Worm (Caenorhabditis elegans) whole organism, L1 larva: ENCODE data around the gene flp-28.

Experiments used
- C34B4.2 ChIP-seq: sonication (generic microtip); optimal IDR thresholded peaks from 2 replicates; lab custom pipeline; 2017; ENCODE audit warnings: mild to moderate bottlenecking, missing genetic modification characterization, missing compliant biosample characterization
- alr-1 ChIP-seq: fragments of 200-800 bp; sonication (Bioruptor generic); optimal IDR thresholded peaks from 2 replicates; lab custom pipeline; 2018; ENCODE audit warnings: borderline replicate concordance, mild to moderate bottlenecking, missing genetic modification characterization, missing compliant biosample characterization
- aly-2 ChIP-seq: fragments of 150-350 bp; optimal IDR thresholded peaks from 2 replicates; lab custom pipeline; 2014; ENCODE audit warnings: missing biosample characterization, missing genetic modification characterization
- blmp-1 ChIP-seq: fragments of 150-350 bp; optimal IDR thresholded peaks from 2 replicates; lab custom pipeline; 2014; ENCODE audit warnings: missing biosample characterization, missing genetic modification characterization
- ceh-8 ChIP-seq: fragments of 200-800 bp; sonication (Bioruptor generic); optimal IDR thresholded peaks from 2 replicates; lab custom pipeline; 2018; ENCODE audit warnings: mild to moderate bottlenecking, missing genetic modification characterization, moderate library complexity, missing compliant biosample characterization
- ceh-88 ChIP-seq: fragments of 200-800 bp; sonication (Bioruptor generic); IDR thresholded peaks from 2 replicates; pipeline ENCODE4 v1.3.6; 2022; ENCODE audit warnings: missing genetic modification characterization, missing compliant biosample characterization
- ces-1 ChIP-seq: fragments of 150-350 bp; optimal IDR thresholded peaks from 2 replicates; lab custom pipeline; 2014; ENCODE audit warnings: missing biosample characterization, missing genetic modification reagents, missing genetic modification characterization
- dpl-1 ChIP-seq, 3 experiments: fragments of 150-350 bp in 2 of 3; sonication (generic microtip) in 1 of 3; optimal IDR thresholded peaks; 2 replicates each; lab custom pipeline; 2014 to 2017; ENCODE audit warnings: missing biosample characterization in 3 of 3, missing genetic modification characterization in 3 of 3, missing genetic modification reagents in 3 of 3
- efl-1 ChIP-seq, 4 experiments: fragments of 150-350 bp; optimal IDR thresholded peaks in 3 of 4; peaks in 1 of 4; 1 replicate in 1 of 4; 2 replicates in 3 of 4; lab custom pipeline; 2014; ENCODE audit warnings: missing biosample characterization in 2 of 4, missing genetic modification characterization in 2 of 4, missing genetic modification reagents in 2 of 4
- elt-2 ChIP-seq: sonication (generic microtip); optimal IDR thresholded peaks from 2 replicates; lab custom pipeline; 2016; ENCODE audit warnings: missing genetic modification characterization, mild to moderate bottlenecking, inconsistent platforms, missing compliant biosample characterization, missing genetic modification reagents
- ets-5 ChIP-seq: fragments of 200-800 bp; sonication (Bioruptor generic); IDR thresholded peaks from 2 replicates; pipeline ENCODE4 v1.3.6; 2022; ENCODE audit warnings: missing genetic modification characterization, missing compliant biosample characterization
- fkh-4 ChIP-seq: sonication (generic microtip); optimal IDR thresholded peaks from 2 replicates; lab custom pipeline; 2016; ENCODE audit warnings: missing compliant biosample characterization, missing genetic modification characterization, borderline replicate concordance
- fos-1 ChIP-seq: fragments of 150-350 bp; optimal IDR thresholded peaks from 2 replicates; lab custom pipeline; 2014; ENCODE audit warnings: missing biosample characterization, missing genetic modification characterization
- hlh-4 ChIP-seq: sonication (generic microtip); optimal IDR thresholded peaks from 2 replicates; lab custom pipeline; 2016; ENCODE audit warnings: mild to moderate bottlenecking, missing genetic modification characterization, missing compliant biosample characterization
- irx-1 ChIP-seq: sonication (generic microtip); optimal IDR thresholded peaks from 2 replicates; lab custom pipeline; 2016; ENCODE audit warnings: missing genetic modification characterization, missing compliant biosample characterization
- isw-1 ChIP-seq: fragments of 200-800 bp; sonication (Bioruptor generic); IDR thresholded peaks from 2 replicates; pipeline ENCODE4 v1.3.6; 2022; ENCODE audit warnings: missing genetic modification characterization, missing compliant biosample characterization
- jun-1 ChIP-seq: fragments of 150-350 bp; optimal IDR thresholded peaks from 2 replicates; lab custom pipeline; 2014; ENCODE audit warnings: missing biosample characterization, missing genetic modification reagents, missing genetic modification characterization
- lin-14 ChIP-seq: fragments of 200-800 bp; sonication (Bioruptor generic); optimal IDR thresholded peaks from 2 replicates; lab custom pipeline; 2018; ENCODE audit warnings: mild to moderate bottlenecking, missing genetic modification characterization, moderate library complexity, missing compliant biosample characterization
- lin-15B ChIP-seq: fragments of 150-350 bp; sonication (generic microtip); optimal IDR thresholded peaks from 3 replicates; lab custom pipeline; 2014; ENCODE audit warnings: missing biosample characterization, missing genetic modification characterization
- mep-1 ChIP-seq: fragments of 150-350 bp; optimal IDR thresholded peaks from 2 replicates; lab custom pipeline; 2014; ENCODE audit warnings: missing biosample characterization, missing genetic modification characterization
- nhr-11 ChIP-seq: fragments of 150-350 bp; optimal IDR thresholded peaks from 2 replicates; lab custom pipeline; 2014; ENCODE audit warnings: missing biosample characterization, missing genetic modification characterization
- nhr-237 ChIP-seq: fragments of 150-350 bp; optimal IDR thresholded peaks from 2 replicates; lab custom pipeline; 2014; ENCODE audit warnings: missing biosample characterization, missing genetic modification characterization
- nhr-28 ChIP-seq: fragments of 150-350 bp; optimal IDR thresholded peaks from 2 replicates; lab custom pipeline; 2014; ENCODE audit warnings: missing biosample characterization, missing genetic modification characterization
- nhr-76 ChIP-seq: sonication (generic microtip); optimal IDR thresholded peaks from 2 replicates; lab custom pipeline; 2017; ENCODE audit warnings: missing biosample characterization, missing genetic modification characterization
- nhr-77 ChIP-seq: fragments of 150-350 bp; optimal IDR thresholded peaks from 2 replicates; lab custom pipeline; 2014; ENCODE audit warnings: missing biosample characterization, missing genetic modification characterization
- nhr-85 ChIP-seq: sonication (generic microtip); peaks from one replicate; lab custom pipeline; 2016; ENCODE audit warnings: missing genetic modification characterization, inconsistent platforms, missing compliant biosample characterization
- pax-3 ChIP-seq: fragments of 200-800 bp; sonication (Bioruptor generic); optimal IDR thresholded peaks from 2 replicates; lab custom pipeline; 2018; ENCODE audit warnings: mild to moderate bottlenecking, missing genetic modification characterization, moderate library complexity, missing compliant biosample characterization
- rnt-1 ChIP-seq: sonication (generic microtip); optimal IDR thresholded peaks from 2 replicates; lab custom pipeline; 2016; ENCODE audit warnings: mild to moderate bottlenecking, missing genetic modification characterization, moderate library complexity, missing compliant biosample characterization
- snpc-4 ChIP-seq: fragments of 150-350 bp; optimal IDR thresholded peaks from 2 replicates; lab custom pipeline; 2014; ENCODE audit warnings: missing biosample characterization, missing genetic modification characterization
- snu-23 ChIP-seq: sonication (generic microtip); optimal IDR thresholded peaks from 2 replicates; lab custom pipeline; 2016; ENCODE audit warnings: missing genetic modification characterization, missing compliant biosample characterization
- sptf-1 ChIP-seq: fragments of 150-350 bp; optimal IDR thresholded peaks from 2 replicates; lab custom pipeline; 2014; ENCODE audit warnings: missing biosample characterization, missing genetic modification characterization
- sup-37 ChIP-seq: fragments of 200-800 bp; sonication (Bioruptor generic); optimal IDR thresholded peaks from 2 replicates; lab custom pipeline; 2018; ENCODE audit warnings: mild to moderate bottlenecking, missing genetic modification characterization, missing compliant biosample characterization
- swsn-7 ChIP-seq: sonication (generic microtip); optimal IDR thresholded peaks from 2 replicates; lab custom pipeline; 2016; ENCODE audit warnings: missing genetic modification characterization, missing compliant biosample characterization
- tbx-2 ChIP-seq: sonication (generic microtip); optimal IDR thresholded peaks from 2 replicates; lab custom pipeline; 2016; ENCODE audit warnings: missing genetic modification characterization, missing compliant biosample characterization
- unc-130 ChIP-seq: fragments of 150-350 bp; optimal IDR thresholded peaks from 2 replicates; lab custom pipeline; 2017; ENCODE audit warnings: missing biosample characterization, missing genetic modification characterization, inconsistent platforms
- unc-62 ChIP-seq: fragments of 150-350 bp; optimal IDR thresholded peaks from 2 replicates; lab custom pipeline; 2014; ENCODE audit warnings: missing biosample characterization, missing genetic modification reagents, missing genetic modification characterization
- unc-86 ChIP-seq: sonication (generic microtip); optimal IDR thresholded peaks from 2 replicates; lab custom pipeline; 2016; ENCODE audit warnings: missing genetic modification characterization, missing compliant biosample characterization
- vab-15 ChIP-seq: sonication (generic microtip); optimal IDR thresholded peaks from 2 replicates; lab custom pipeline; 2017; ENCODE audit warnings: missing genotype, mild to moderate bottlenecking, missing genetic modification characterization, missing compliant biosample characterization
- zag-1 ChIP-seq: fragments of 150-350 bp; optimal IDR thresholded peaks from 2 replicates; lab custom pipeline; 2014; ENCODE audit warnings: missing biosample characterization, missing genetic modification characterization
- zip-4 ChIP-seq: fragments of 200-800 bp; sonication (Bioruptor generic); optimal IDR thresholded peaks from 2 replicates; lab custom pipeline; 2018; ENCODE audit warnings: mild to moderate bottlenecking, missing genetic modification characterization, moderate library complexity, missing compliant biosample characterization
- ztf-11 ChIP-seq, 2 experiments: sonication (generic microtip); optimal IDR thresholded peaks; 2 replicates each; lab custom pipeline; 2016 to 2017; ENCODE audit warnings: missing genetic modification characterization in 2 of 2, missing biosample characterization in 1 of 2, missing compliant biosample characterization in 1 of 2

Gene flp-28

DNA sequence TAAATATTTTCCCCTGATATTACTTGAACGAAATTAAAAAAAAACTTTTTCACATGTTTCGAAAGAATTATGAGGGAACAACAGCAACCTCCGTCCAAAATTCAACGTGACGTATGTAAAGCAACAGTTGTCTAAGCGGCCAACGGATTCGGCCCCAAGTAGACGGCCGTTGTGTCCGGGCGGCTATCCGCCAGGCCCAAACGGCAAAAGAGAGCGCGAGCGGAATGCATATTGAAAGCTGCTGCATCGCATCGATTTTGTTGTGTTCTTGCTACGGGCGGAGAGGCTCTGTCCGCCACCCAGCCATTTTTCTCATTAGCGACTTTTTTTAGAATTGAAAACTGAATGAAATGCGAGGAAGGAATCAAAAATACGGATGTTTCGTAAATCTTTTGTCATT is 8.5 kb downstream of the flp-28 start:
- TF ChIP-seq blmp-1 (no peak), lin-14 (GFP tag; lab: Kevin White, UChicago) (peak; percentile 18)
- TF ChIP-seq, all 84 proteins: peak for 1

DNA sequence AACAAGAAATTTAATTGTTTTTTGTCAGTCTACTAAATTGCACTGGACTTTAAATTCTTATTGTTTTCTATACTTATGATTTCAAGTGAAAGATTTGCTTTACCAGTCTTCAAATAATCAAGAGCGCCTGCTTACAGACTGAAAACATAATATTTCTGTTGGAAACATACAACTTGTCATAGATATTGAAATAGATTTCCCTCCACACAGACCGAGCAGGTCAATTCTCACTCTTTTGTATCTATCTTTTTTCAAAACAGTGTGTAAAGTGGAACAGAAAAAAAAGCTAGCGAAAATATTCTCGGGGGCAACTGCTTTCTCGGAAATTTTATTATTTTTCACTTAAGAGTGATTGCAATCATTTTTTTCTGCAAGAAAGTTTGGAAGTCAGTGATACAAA is 9.1 kb downstream of the flp-28 start:
- TF ChIP-seq jun-1 (tag; lab: Kevin White, UChicago) (no peak), aly-2 (tag; lab: Kevin White, UChicago) (peak; percentile 64), ceh-88 (no peak), unc-86 (tag; lab: Kevin White, UChicago) (no peak), irx-1 (tag; lab: Kevin White, UChicago) (no peak), tbx-2 (peak; percentile 11)

DNA sequence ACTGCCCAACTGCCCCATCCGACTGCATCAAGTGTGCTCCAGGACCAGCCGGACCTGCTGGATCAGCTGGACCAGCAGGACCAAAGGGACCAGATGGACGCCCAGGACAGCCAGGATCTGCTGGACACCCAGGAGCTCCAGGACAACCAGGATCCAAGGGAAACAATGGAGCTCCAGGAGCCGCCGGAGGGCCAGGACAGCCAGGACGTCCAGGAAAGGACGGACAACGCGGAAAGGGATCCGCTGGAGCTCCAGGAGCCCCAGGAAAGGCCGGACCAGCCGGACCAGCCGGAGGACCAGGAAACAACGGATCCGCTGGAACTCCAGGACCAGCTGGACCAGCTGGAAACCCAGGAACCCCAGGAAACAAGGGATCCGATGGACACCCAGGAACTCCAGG is 9.7 kb downstream of the flp-28 start:
- TF ChIP-seq nhr-28 (tag; lab: Kevin White, UChicago), result no peak
- TF ChIP-seq ceh-8 (GFP tag; lab: Kevin White, UChicago), result peak; percentile 79
- TF ChIP-seq efl-1 (optimal IDR thresholded peaks at IDR 0.05; lab: Kevin White, UChicago), result no peak
- peak in 1 of 2 experiments; percentile 81 for TF ChIP-seq efl-1 (GFP tag; optimal IDR thresholded peaks at IDR 0.05 in 1 of 2; lab: Kevin White, UChicago)

DNA sequence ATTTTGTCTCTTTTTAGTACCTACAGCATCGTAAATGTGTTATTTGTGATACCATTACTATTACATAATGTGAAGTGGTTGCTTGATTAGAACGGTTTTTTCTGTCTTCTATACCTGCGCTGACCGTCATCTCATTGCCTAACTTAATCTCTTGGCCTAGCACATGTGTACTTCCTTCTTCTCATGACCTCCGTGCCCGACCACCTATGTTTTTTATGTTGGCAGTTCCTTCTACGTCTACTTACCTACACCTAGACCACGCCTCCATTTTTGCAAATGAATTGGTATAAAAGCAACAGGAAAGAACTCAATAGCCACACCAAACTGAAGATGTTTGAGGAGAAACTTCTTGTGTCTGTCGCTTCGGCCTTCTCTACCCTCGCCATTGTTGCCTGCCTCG is 10.5 kb downstream of the flp-28 start, which contains the start of gene col-176:
TSS of gene col-176 (plus strand) at position 301 of the 400 bp plus-strand sequence.
- TF ChIP-seq hlh-4, result no peak
- no peak for TF ChIP-seq lin-15B (tag; lab: Kevin White, UChicago)
- no peak for TF ChIP-seq efl-1 (optimal IDR thresholded peaks at IDR 0.05; lab: Kevin White, UChicago)
- TF ChIP-seq efl-1 (GFP tag; optimal IDR thresholded peaks at IDR 0.05 in 1 of 2; lab: Kevin White, UChicago), result peak in 1 of 2 experiments; percentile 39
- no peak for TF ChIP-seq fkh-4 (tag; lab: Kevin White, UChicago)
- peak; percentile 19 for TF ChIP-seq tbx-2
- no peak for TF ChIP-seq fos-1 (tag; lab: Kevin White, UChicago)
- TF ChIP-seq sptf-1, result no peak
- no peak for TF ChIP-seq unc-62 (GFP tag; lab: Kevin White, UChicago)
- TF ChIP-seq swsn-7 (tag; lab: Kevin White, UChicago), result no peak
- no peak for TF ChIP-seq nhr-237 (tag; lab: Kevin White, UChicago)
- TF ChIP-seq snpc-4 (tag; lab: Kevin White, UChicago), result no peak
- TF ChIP-seq unc-130 (tag; lab: Kevin White, UChicago), result no peak
- TF ChIP-seq mep-1 (tag; lab: Kevin White, UChicago), result no peak
- no peak for TF ChIP-seq unc-86 (tag; lab: Kevin White, UChicago)
- TF ChIP-seq C34B4.2 (tag; lab: Kevin White, UChicago), result no peak
- TF ChIP-seq nhr-85, result no peak
- no peak for TF ChIP-seq ces-1

DNA sequence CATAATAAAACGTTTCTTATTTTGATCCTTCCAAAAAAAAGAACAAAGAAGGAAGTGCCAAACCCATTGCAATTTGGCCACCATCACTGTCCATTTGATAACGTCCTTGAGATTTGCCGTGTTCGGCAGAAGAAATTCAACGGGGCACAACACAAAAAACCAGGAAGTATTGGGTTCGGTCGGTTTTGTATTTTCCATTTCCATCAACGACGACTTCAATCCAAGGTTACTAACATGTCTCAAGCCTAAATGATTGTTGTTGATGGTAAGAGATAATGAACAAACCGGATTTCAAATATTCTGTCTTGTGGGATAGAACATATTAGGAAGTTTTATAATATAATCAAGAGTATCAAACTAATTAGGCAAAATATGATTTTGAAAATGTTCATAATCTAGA is 11.4 kb downstream of the flp-28 start:
- TF ChIP-seq ztf-11 (tag; optimal IDR thresholded peaks at IDR 0.05; lab: Kevin White, UChicago) (no peak), tbx-2 (peak; percentile 8), rnt-1 (tag; lab: Kevin White, UChicago) (no peak), lin-14 (GFP tag; lab: Kevin White, UChicago) (no peak), blmp-1 (peak; percentile 50), elt-2 (tag; lab: Kevin White, UChicago) (no peak), dpl-1 (GFP tag; optimal IDR thresholded peaks at IDR 0.05; lab: Kevin White, UChicago) (no peak), snpc-4 (tag; lab: Kevin White, UChicago) (no peak), nhr-76 (tag; lab: Kevin White, UChicago) (no peak), nhr-11 (tag; lab: Kevin White, UChicago) (no peak), alr-1 (no peak), nhr-77 (tag; lab: Kevin White, UChicago) (no peak), vab-15 (no peak), fos-1 (tag; lab: Kevin White, UChicago) (no peak), unc-130 (tag; lab: Kevin White, UChicago) (no peak), sup-37 (GFP tag; lab: Kevin White, UChicago) (no peak), nhr-85 (peak; percentile 58), hlh-4 (no peak), zip-4 (GFP tag; lab: Kevin White, UChicago) (no peak), ets-5 (no peak), isw-1 (GFP tag; lab: Robert Waterston, UW) (no peak), zag-1 (tag; lab: Kevin White, UChicago) (no peak), snu-23 (GFP tag; lab: Kevin White, UChicago) (no peak), pax-3 (tag; lab: Kevin White, UChicago) (no peak)
